Fruit fly (Drosophila melanogaster) whole organism, embryonic: ENCODE measurements around the gene CG33203.

Experiments
- Asciz ChIP-seq: fragments of 200-800 bp; sonication (Bioruptor generic); optimal IDR thresholded peaks from 2 replicates; lab custom pipeline; 2017; ENCODE audit warnings: missing biosample characterization, mild to moderate bottlenecking, missing genetic modification characterization, missing genetic modification reagents
- CG10267 ChIP-seq: fragments of 200-800 bp; sonication (Bioruptor generic); optimal IDR thresholded peaks from 2 replicates; lab custom pipeline; 2018; ENCODE audit warnings: missing biosample characterization, mild to moderate bottlenecking, missing genetic modification characterization, moderate library complexity
- CG10979 ChIP-seq: fragments of 200-800 bp; sonication (Bioruptor generic); optimal IDR thresholded peaks from 2 replicates; lab custom pipeline; 2018; ENCODE audit warnings: missing biosample characterization, mild to moderate bottlenecking, missing genetic modification characterization, moderate library complexity
- CG11504 ChIP-seq: fragments of 200-800 bp; sonication (Bioruptor generic); optimal IDR thresholded peaks from 3 replicates; lab custom pipeline; 2019; ENCODE audit warnings: missing biosample characterization, mild to moderate bottlenecking, missing genetic modification characterization, moderate library complexity
- CG14050 ChIP-seq: fragments of 200-800 bp; sonication (Bioruptor generic); IDR thresholded peaks from 3 replicates; pipeline ENCODE4 v1.3.6; 2022; ENCODE audit warnings: missing biosample characterization, missing genetic modification characterization
- CG17802 ChIP-seq: fragments of 200-800 bp; sonication (Bioruptor generic); optimal IDR thresholded peaks from 2 replicates; lab custom pipeline; 2018; ENCODE audit warnings: missing biosample characterization, mild to moderate bottlenecking, missing genetic modification characterization, moderate library complexity
- CG17912 ChIP-seq: fragments of 200-800 bp; sonication (Bioruptor generic); optimal IDR thresholded peaks from 2 replicates; lab custom pipeline; 2018; ENCODE audit warnings: missing biosample characterization, mild to moderate bottlenecking, missing genetic modification characterization
- CG18262 ChIP-seq: fragments of 200-800 bp; optimal IDR thresholded peaks from 3 replicates; lab custom pipeline; 2019; ENCODE audit warnings: missing biosample characterization, mild to moderate bottlenecking, missing genetic modification characterization, moderate library complexity
- CG2712 ChIP-seq: fragments of 200-800 bp; optimal IDR thresholded peaks from 3 replicates; lab custom pipeline; 2019; ENCODE audit warnings: missing biosample characterization, mild to moderate bottlenecking, missing genetic modification characterization, moderate library complexity
- CG32767 ChIP-seq: fragments of 200-800 bp; sonication (Bioruptor generic); IDR thresholded peaks from 2 replicates; pipeline ENCODE4 v1.3.6; 2022; ENCODE audit warnings: missing biosample characterization, missing genetic modification characterization
- CG3281 ChIP-seq: fragments of 200-800 bp; sonication (Bioruptor generic); optimal IDR thresholded peaks from 3 replicates; lab custom pipeline; 2017; ENCODE audit warnings: missing biosample characterization, mild to moderate bottlenecking, missing genetic modification characterization
- CG3995 ChIP-seq: fragments of 200-800 bp; sonication (Bioruptor generic); optimal IDR thresholded peaks from 3 replicates; lab custom pipeline; 2016; ENCODE audit warnings: missing biosample characterization, missing genetic modification characterization
- CG42726 ChIP-seq: fragments of 200-800 bp; sonication (Bioruptor generic); IDR thresholded peaks from 2 replicates; pipeline ENCODE4 v1.3.6; 2022; ENCODE audit warnings: missing biosample characterization, missing genetic modification characterization; ENCODE audit not compliant: partially characterized antibody
- CG4404 ChIP-seq: fragments of 200-800 bp; sonication (Bioruptor generic); IDR thresholded peaks from 2 replicates; pipeline ENCODE4 v1.3.6; 2022; ENCODE audit warnings: missing biosample characterization, missing genetic modification characterization
- CG5953 ChIP-seq: fragments of 200-800 bp; sonication (Bioruptor generic); IDR thresholded peaks from 2 replicates; pipeline ENCODE4 v1.3.6; 2022; ENCODE audit warnings: missing biosample characterization, missing genetic modification characterization
- CG6683 ChIP-seq: fragments of 200-800 bp; sonication (Bioruptor generic); optimal IDR thresholded peaks from 2 replicates; lab custom pipeline; 2017; ENCODE audit warnings: missing biosample characterization, mild to moderate bottlenecking, missing genetic modification characterization, missing genetic modification reagents
- CG8281 ChIP-seq: fragments of 200-800 bp; sonication (Bioruptor generic); optimal IDR thresholded peaks from 2 replicates; lab custom pipeline; 2018; ENCODE audit warnings: missing biosample characterization, mild to moderate bottlenecking, missing genetic modification characterization, moderate library complexity
- Eip74EF ChIP-seq, 2 experiments: fragments of 200-800 bp in 1 of 2; fragments of >200 bp in 1 of 2; sonication (Bioruptor generic) in 1 of 2; optimal IDR thresholded peaks; 2 replicates each; lab custom pipeline; 2017 to 2019; ENCODE audit warnings: missing biosample characterization in 2 of 2, missing genetic modification characterization in 2 of 2, mild to moderate bottlenecking in 1 of 2, moderate library complexity in 1 of 2
- H2.0 ChIP-seq: fragments of 200-800 bp; sonication (Bioruptor generic); IDR thresholded peaks from 2 replicates; pipeline ENCODE4 v1.3.6; 2022; ENCODE audit warnings: missing biosample characterization, missing genetic modification characterization
- HmgZ ChIP-seq: fragments of 200-800 bp; sonication (Bioruptor generic); optimal IDR thresholded peaks from 2 replicates; lab custom pipeline; 2018; ENCODE audit warnings: missing biosample characterization, mild to moderate bottlenecking, missing genetic modification characterization
- Hr3 ChIP-seq: fragments of 200-800 bp; sonication (Bioruptor generic); optimal IDR thresholded peaks from 3 replicates; lab custom pipeline; 2016; ENCODE audit warnings: missing biosample characterization, missing genetic modification characterization
- Hr78 ChIP-seq, 2 experiments: fragments of 200-800 bp in 1 of 2; fragments of >200 bp in 1 of 2; sonication (Bioruptor generic) in 1 of 2; optimal IDR thresholded peaks; 2 replicates each; lab custom pipeline; 2017 to 2019; ENCODE audit warnings: missing biosample characterization in 2 of 2, missing genetic modification characterization in 2 of 2, mild to moderate bottlenecking in 1 of 2, moderate library complexity in 1 of 2
- MBD-R2 ChIP-seq: fragments of 200-800 bp; sonication (Bioruptor generic); IDR thresholded peaks from 2 replicates; pipeline ENCODE4 v1.3.6; 2022; ENCODE audit warnings: missing biosample characterization, missing genetic modification characterization
- Nf-YB ChIP-seq: fragments of 200-800 bp; sonication (Bioruptor generic); optimal IDR thresholded peaks from 3 replicates; lab custom pipeline; 2019; ENCODE audit warnings: missing biosample characterization, mild to moderate bottlenecking, missing genetic modification characterization, moderate library complexity
- Sox102F ChIP-seq: fragments of 200-800 bp; sonication (Bioruptor generic); optimal IDR thresholded peaks from 2 replicates; lab custom pipeline; 2018; ENCODE audit warnings: missing biosample characterization, mild to moderate bottlenecking, missing genetic modification characterization, moderate library complexity
- bigmax ChIP-seq: fragments of 200-800 bp; sonication (Bioruptor generic); optimal IDR thresholded peaks from 2 replicates; lab custom pipeline; 2018; ENCODE audit warnings: missing biosample characterization, mild to moderate bottlenecking, missing genetic modification characterization
- caup ChIP-seq: fragments of 200-800 bp; sonication (Bioruptor generic); optimal IDR thresholded peaks from 3 replicates; lab custom pipeline; 2017; ENCODE audit warnings: missing biosample characterization, mild to moderate bottlenecking, missing genetic modification characterization, moderate library complexity; ENCODE audit not compliant: severe bottlenecking
- croc ChIP-seq: fragments of 200-800 bp; sonication (Bioruptor generic); conservative IDR thresholded peaks from 3 replicates; pipeline ENCODE4 v1.3.6; 2022; ENCODE audit warnings: missing biosample characterization, missing genetic modification characterization
- dati ChIP-seq: fragments of 200-800 bp; sonication (Bioruptor generic); IDR thresholded peaks from 2 replicates; pipeline ENCODE4 v1.3.6; 2022; ENCODE audit warnings: missing biosample characterization, missing genetic modification characterization
- dimm ChIP-seq: fragments of 200-800 bp; sonication (Bioruptor generic); IDR thresholded peaks from 2 replicates; pipeline ENCODE4 v1.3.6; 2022; ENCODE audit warnings: missing biosample characterization, missing genetic modification characterization
- fd102C ChIP-seq: fragments of 200-800 bp; sonication (Bioruptor generic); optimal IDR thresholded peaks from 2 replicates; lab custom pipeline; 2018; ENCODE audit warnings: missing biosample characterization, mild to moderate bottlenecking, missing genetic modification characterization, moderate library complexity
- fd64A ChIP-seq: fragments of 200-800 bp; sonication (Bioruptor generic); optimal IDR thresholded peaks from 3 replicates; lab custom pipeline; 2018; ENCODE audit warnings: missing biosample characterization, mild to moderate bottlenecking, missing genetic modification characterization
- gro ChIP-seq: fragments of 200-800 bp; sonication (Bioruptor generic); optimal IDR thresholded peaks from 2 replicates; lab custom pipeline; 2016; ENCODE audit warnings: missing biosample characterization, missing genetic modification characterization
- jumu ChIP-seq: fragments of 200-800 bp; sonication (Bioruptor generic); optimal IDR thresholded peaks from 3 replicates; lab custom pipeline; 2016; ENCODE audit warnings: missing biosample characterization, missing genetic modification characterization
- lov ChIP-seq, 2 experiments: fragments of 200-800 bp in 1 of 2; fragments of >200 bp in 1 of 2; sonication (Bioruptor generic) in 1 of 2; IDR thresholded peaks in 1 of 2; optimal IDR thresholded peaks in 1 of 2; 2 replicates in 1 of 2; 3 replicates in 1 of 2; pipeline versions ENCODE4 v1.3.6 to Lab custom; 2017 to 2022; ENCODE audit warnings: missing biosample characterization in 1 of 2, missing genetic modification characterization in 1 of 2
- nerfin-2 ChIP-seq: fragments of 200-800 bp; sonication (Bioruptor generic); IDR thresholded peaks from 2 replicates; pipeline ENCODE4 v1.3.6; 2022; ENCODE audit warnings: missing biosample characterization, missing genetic modification characterization; ENCODE audit not compliant: partially characterized antibody
- org-1 ChIP-seq: fragments of 200-800 bp; sonication (Bioruptor generic); optimal IDR thresholded peaks from 2 replicates; lab custom pipeline; 2017; ENCODE audit warnings: missing biosample characterization, missing genetic modification characterization
- pan ChIP-seq, 4 experiments: fragments of >200 bp in 3 of 4; fragments of 200-800 bp in 1 of 4; sonication (Bioruptor generic) in 1 of 4; optimal IDR thresholded peaks in 3 of 4; IDR thresholded peaks in 1 of 4; 2 replicates each; pipeline versions ENCODE4 v1.3.6 to Lab custom; 2017 to 2022; ENCODE audit warnings: missing biosample characterization in 2 of 4, missing genetic modification characterization in 2 of 4, mixed read lengths in 1 of 4
- sd ChIP-seq: fragments of 200-800 bp; sonication (Bioruptor generic); optimal IDR thresholded peaks from 3 replicates; lab custom pipeline; 2018; ENCODE audit warnings: missing biosample characterization, mild to moderate bottlenecking, missing genetic modification characterization, moderate library complexity
- sima ChIP-seq: fragments of 200-800 bp; sonication (Bioruptor generic); optimal IDR thresholded peaks from 2 replicates; lab custom pipeline; 2016; ENCODE audit warnings: missing biosample characterization, missing genetic modification characterization
- slou ChIP-seq: fragments of 200-800 bp; sonication (Bioruptor generic); optimal IDR thresholded peaks from 3 replicates; lab custom pipeline; 2016; ENCODE audit warnings: missing biosample characterization, missing genetic modification characterization
- tgo ChIP-seq: fragments of 200-800 bp; sonication (Bioruptor generic); IDR thresholded peaks from 3 replicates; pipeline ENCODE4 v1.3.6; 2022; ENCODE audit warnings: missing biosample characterization, missing genetic modification characterization
- vfl ChIP-seq: fragments of 200-800 bp; sonication (Bioruptor generic); optimal IDR thresholded peaks from 2 replicates; lab custom pipeline; 2016; ENCODE audit warnings: missing biosample characterization, missing genetic modification characterization
- wdn ChIP-seq: fragments of 200-800 bp; sonication (Bioruptor generic); IDR thresholded peaks from 2 replicates; pipeline ENCODE4 v1.3.6; 2022; ENCODE audit warnings: missing biosample characterization, missing genetic modification characterization
- wek ChIP-seq: fragments of 200-800 bp; sonication (Bioruptor generic); optimal IDR thresholded peaks from 3 replicates; lab custom pipeline; 2018; ENCODE audit warnings: missing biosample characterization, mild to moderate bottlenecking, missing genetic modification characterization, moderate library complexity
- zen ChIP-seq: fragments of 200-800 bp; sonication (Bioruptor generic); optimal IDR thresholded peaks from 3 replicates; lab custom pipeline; 2018; ENCODE audit warnings: missing biosample characterization, mild to moderate bottlenecking, missing genetic modification characterization, moderate library complexity

CG33203 gene

DNA sequence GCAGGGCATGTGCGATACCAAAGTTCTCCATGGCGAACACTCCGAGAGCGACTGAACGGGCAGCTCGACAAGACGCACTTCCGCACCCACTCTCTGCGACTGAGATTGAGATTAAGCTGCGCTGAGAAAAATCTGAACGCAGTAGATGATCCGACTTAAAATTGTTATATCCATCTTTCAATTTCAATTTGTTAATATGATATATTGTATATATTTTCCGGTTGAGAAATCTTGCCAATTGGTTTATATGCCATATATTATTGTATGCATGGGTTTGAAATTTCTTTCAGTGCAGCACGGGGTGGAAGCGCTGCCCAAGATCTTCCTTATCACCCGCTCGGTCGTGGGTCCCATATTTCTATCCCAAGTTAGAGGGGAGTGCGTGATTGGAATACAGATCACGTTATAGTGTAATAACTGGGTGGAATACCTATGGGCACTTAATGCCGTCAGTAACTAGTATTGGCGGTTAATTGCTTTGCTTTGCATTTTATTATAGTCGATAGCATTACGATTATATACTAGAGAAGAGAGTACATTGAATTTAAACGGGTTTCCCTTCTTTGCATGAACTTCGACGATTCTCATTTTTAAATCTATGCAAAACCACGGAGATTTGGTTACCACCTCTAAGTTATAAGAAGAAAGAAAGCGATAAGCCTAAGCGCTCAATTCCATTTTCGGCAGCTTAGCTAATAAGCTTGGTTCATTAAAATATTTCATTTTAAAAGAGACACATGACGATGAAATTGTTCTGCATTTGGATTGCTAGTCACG lies 7.3 kb downstream of the CG33203 start, which contains the start of the genes Nepl19 and Nepl20 (continued):
- TF ChIP-seq Hr78 (GFP tag; optimal IDR thresholded peaks at IDR 0.05; lab: Kevin White, UChicago), result peak in 1 of 2 experiments; percentile 36
- TF ChIP-seq pan (optimal IDR thresholded peaks at IDR 0.05; lab: Kevin White, UChicago), result no peak
- TF ChIP-seq pan (GFP tag; optimal IDR thresholded peaks at IDR 0.05 in 1 of 2, IDR thresholded peaks at IDR 0.05 in 1 of 2), result peak in 1 of 2 experiments; percentile 81
- peak; percentile 50 for TF ChIP-seq fd64A (GFP tag; lab: Kevin White, UChicago)
- TF ChIP-seq HmgZ (tag; lab: Kevin White, UChicago), result peak; percentile 70
- TF ChIP-seq MBD-R2, result peak; percentile 53; the same call in 1 of the 2 replicates
- TF ChIP-seq CG32767 (GFP tag; lab: Robert Waterston, UW), result peak; percentile 67; the same call in 1 of the 2 replicates
- peak; percentile 37 for TF ChIP-seq CG8281
- peak; percentile 71 for TF ChIP-seq vfl (GFP tag; lab: Kevin White, UChicago)
- TF ChIP-seq zen (tag; lab: Kevin White, UChicago), result peak; percentile 60
- no peak for TF ChIP-seq sd
- no peak for TF ChIP-seq slou (GFP tag; lab: Kevin White, UChicago)
- peak; percentile 73 for TF ChIP-seq CG4404 (GFP tag; lab: Robert Waterston, UW)
- TF ChIP-seq CG3281 (GFP tag; lab: Kevin White, UChicago), result peak; percentile 79
- peak in 1 of 2 experiments; percentile 84 for TF ChIP-seq Eip74EF (GFP tag; optimal IDR thresholded peaks at IDR 0.05; lab: Kevin White, UChicago)
- TF ChIP-seq lov (optimal IDR thresholded peaks at IDR 0.05; lab: Kevin White, UChicago), result no peak
- TF ChIP-seq lov (GFP tag; IDR thresholded peaks at IDR 0.05; lab: Robert Waterston, UW), result peak; percentile 72; the same call in 1 of the 3 replicates
- no peak for TF ChIP-seq CG17912 (GFP tag; lab: Kevin White, UChicago)
- peak; percentile 72 for TF ChIP-seq croc (GFP tag; lab: Robert Waterston, UW)
- TF ChIP-seq wdn (GFP tag; lab: Robert Waterston, UW), result peak; percentile 74
- TF ChIP-seq nerfin-2, result no peak
- TF ChIP-seq CG6683, result peak; percentile 67
- TF ChIP-seq CG10267, result peak; percentile 71
- TF ChIP-seq CG18262 (tag; lab: Kevin White, UChicago), result peak; percentile 84
- TF ChIP-seq Sox102F (GFP tag; lab: Kevin White, UChicago), result peak; percentile 79
- peak; percentile 55 for TF ChIP-seq Hr3 (GFP tag; lab: Kevin White, UChicago)
- TF ChIP-seq gro, result no peak
- peak; percentile 51 for TF ChIP-seq Nf-YB (GFP tag; lab: Kevin White, UChicago)
- no peak for TF ChIP-seq sima (GFP tag; lab: Kevin White, UChicago)
- peak; percentile 83 for TF ChIP-seq CG11504
- TF ChIP-seq CG5953 (GFP tag; lab: Robert Waterston, UW), result peak; percentile 50; the same call in 1 of the 2 replicates
- peak; percentile 40; the same call in 1 of the 2 replicates for TF ChIP-seq dimm (GFP tag; lab: Robert Waterston, UW)
- peak; percentile 83 for TF ChIP-seq tgo (GFP tag; lab: Robert Waterston, UW)
- no peak for TF ChIP-seq fd102C (GFP tag; lab: Kevin White, UChicago)
- peak; percentile 80 for TF ChIP-seq CG10979 (tag; lab: Kevin White, UChicago)
- TF ChIP-seq CG42726, result no peak
- 0 out of 2 replicates have a peak, but pooled peaks have one; percentile 47 for TF ChIP-seq dati
- TF ChIP-seq caup (GFP tag; lab: Kevin White, UChicago), result peak; percentile 78
- TF ChIP-seq CG3995 (GFP tag; lab: Kevin White, UChicago), result peak; percentile 33
- TF ChIP-seq CG17802 (tag; lab: Kevin White, UChicago), result peak; percentile 24
- TF ChIP-seq CG14050, result peak; percentile 50; the same call in 2 of the 3 replicates
- TF ChIP-seq wek, result peak; percentile 21
- TF ChIP-seq jumu (GFP tag; lab: Kevin White, UChicago), result peak; percentile 34
- TF ChIP-seq bigmax (GFP tag; lab: Kevin White, UChicago), result no peak
- peak; percentile 69 for TF ChIP-seq H2.0 (GFP tag; lab: Robert Waterston, UW)
- TF ChIP-seq CG2712 (tag; lab: Kevin White, UChicago), result peak; percentile 87
- TF ChIP-seq org-1 (GFP tag; lab: Kevin White, UChicago), result peak; percentile 80
- peak; percentile 63 for TF ChIP-seq Asciz (GFP tag; lab: Kevin White, UChicago)
